Worm (Caenorhabditis elegans) whole organism, mixed stage, embryonic: ENCODE measurements around the gene prx-13.

Source experiments
- blmp-1 ChIP-seq: fragments of 150-350 bp; optimal IDR thresholded peaks from 2 replicates; lab custom pipeline; 2014; ENCODE audit warnings: missing biosample characterization, missing genetic modification characterization
- ces-1 ChIP-seq: fragments of 150-350 bp; optimal IDR thresholded peaks from 2 replicates; lab custom pipeline; 2014; ENCODE audit warnings: missing biosample characterization, missing genetic modification reagents, missing genetic modification characterization
- cnd-1 ChIP-seq: fragments of 200-800 bp; sonication (Bioruptor generic); optimal IDR thresholded peaks from 2 replicates; lab custom pipeline; 2018; ENCODE audit warnings: mild to moderate bottlenecking, missing genetic modification characterization, missing compliant biosample characterization
- lin-13 ChIP-seq: fragments of 150-350 bp; optimal IDR thresholded peaks from 2 replicates; lab custom pipeline; 2014; ENCODE audit warnings: missing biosample characterization, missing genetic modification characterization
- mep-1 ChIP-seq: fragments of 150-350 bp; optimal IDR thresholded peaks from 2 replicates; lab custom pipeline; 2017; ENCODE audit warnings: missing biosample characterization, missing genetic modification reagents, missing genetic modification characterization, inconsistent platforms
- nhr-237 ChIP-seq: fragments of 150-350 bp; optimal IDR thresholded peaks from 2 replicates; lab custom pipeline; 2014; ENCODE audit warnings: missing biosample characterization, missing genetic modification characterization
- nhr-76 ChIP-seq: sonication (generic microtip); optimal IDR thresholded peaks from 2 replicates; lab custom pipeline; 2017; ENCODE audit warnings: missing biosample characterization, missing genetic modification characterization
- unc-39 ChIP-seq: fragments of 150-350 bp; optimal IDR thresholded peaks from 2 replicates; lab custom pipeline; 2014; ENCODE audit warnings: missing biosample characterization, missing genetic modification characterization
- unc-62 ChIP-seq: fragments of 150-350 bp; optimal IDR thresholded peaks from 2 replicates; lab custom pipeline; 2014; ENCODE audit warnings: missing biosample characterization, missing genetic modification reagents, missing genetic modification characterization

- TF ChIP-seq mep-1 = no peak
- TF ChIP-seq blmp-1 (tag; lab: Kevin White, UChicago) = no peak
- no peak for TF ChIP-seq nhr-76 (tag; lab: Kevin White, UChicago)
- no peak for TF ChIP-seq unc-62 (GFP tag; lab: Kevin White, UChicago)
- TF ChIP-seq ces-1 = no peak
- TF ChIP-seq unc-39 = no peak
- no peak for TF ChIP-seq nhr-237 (tag; lab: Kevin White, UChicago)
- no peak for TF ChIP-seq lin-13 (tag; lab: Kevin White, UChicago)
- no peak for TF ChIP-seq cnd-1 (tag; lab: Kevin White, UChicago)
Measured at ce11 chrII:7232517-7232916, 19.3 kb downstream of the prx-13 start, which contains the start of gene ctsa-3.1.
